Fruit fly (Drosophila melanogaster): Measurements from ENCODE around the gene CG11970.

DNA sequence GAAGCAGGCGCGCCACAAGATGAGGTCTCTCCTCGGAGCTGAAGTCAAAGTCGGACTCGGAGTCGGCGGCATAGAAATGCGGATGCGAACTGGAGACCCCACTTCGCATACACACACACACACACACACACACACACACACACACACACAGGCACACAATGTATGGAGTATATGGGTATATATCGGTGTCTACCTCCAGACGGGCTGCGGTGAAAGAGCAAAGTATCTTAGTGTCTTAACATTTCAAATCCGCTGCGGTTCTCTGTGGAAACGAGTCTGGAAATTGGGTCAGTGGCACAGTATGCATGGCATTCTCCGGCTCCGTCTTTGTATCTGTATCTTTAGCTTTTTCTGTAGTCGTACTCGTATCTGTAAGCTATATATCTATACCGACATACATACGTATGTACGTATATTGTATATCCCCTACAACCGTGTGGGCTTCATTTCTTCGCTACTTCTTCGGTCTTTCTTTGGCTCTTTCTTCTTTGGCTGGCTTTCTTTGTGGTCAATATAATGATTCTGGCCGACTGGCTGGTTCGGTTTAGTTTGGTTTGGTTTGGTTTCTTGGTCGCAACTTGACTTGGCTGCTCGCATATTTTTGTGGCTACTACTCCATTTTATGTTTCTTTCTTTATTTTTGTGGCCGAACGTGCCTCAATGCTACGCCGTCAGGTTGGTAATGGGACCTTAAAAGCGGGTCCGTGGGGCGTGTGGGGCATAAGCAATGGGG is 35.0 kb upstream of the CG11970 start:
- no peak for TF ChIP-seq EcR (GFP tag; optimal IDR thresholded peaks at IDR 0.05)
- no peak for TF ChIP-seq psq (optimal IDR thresholded peaks at IDR 0.05)
- no peak for TF ChIP-seq pan (optimal IDR thresholded peaks at IDR 0.05)

All from whole organism.